Fruit fly (Drosophila melanogaster): Measurements from ENCODE around the gene grp.
A peak's percentile ranks its signal among the peaks of the same experiment; 100 is the strongest.

The grp gene

DNA sequence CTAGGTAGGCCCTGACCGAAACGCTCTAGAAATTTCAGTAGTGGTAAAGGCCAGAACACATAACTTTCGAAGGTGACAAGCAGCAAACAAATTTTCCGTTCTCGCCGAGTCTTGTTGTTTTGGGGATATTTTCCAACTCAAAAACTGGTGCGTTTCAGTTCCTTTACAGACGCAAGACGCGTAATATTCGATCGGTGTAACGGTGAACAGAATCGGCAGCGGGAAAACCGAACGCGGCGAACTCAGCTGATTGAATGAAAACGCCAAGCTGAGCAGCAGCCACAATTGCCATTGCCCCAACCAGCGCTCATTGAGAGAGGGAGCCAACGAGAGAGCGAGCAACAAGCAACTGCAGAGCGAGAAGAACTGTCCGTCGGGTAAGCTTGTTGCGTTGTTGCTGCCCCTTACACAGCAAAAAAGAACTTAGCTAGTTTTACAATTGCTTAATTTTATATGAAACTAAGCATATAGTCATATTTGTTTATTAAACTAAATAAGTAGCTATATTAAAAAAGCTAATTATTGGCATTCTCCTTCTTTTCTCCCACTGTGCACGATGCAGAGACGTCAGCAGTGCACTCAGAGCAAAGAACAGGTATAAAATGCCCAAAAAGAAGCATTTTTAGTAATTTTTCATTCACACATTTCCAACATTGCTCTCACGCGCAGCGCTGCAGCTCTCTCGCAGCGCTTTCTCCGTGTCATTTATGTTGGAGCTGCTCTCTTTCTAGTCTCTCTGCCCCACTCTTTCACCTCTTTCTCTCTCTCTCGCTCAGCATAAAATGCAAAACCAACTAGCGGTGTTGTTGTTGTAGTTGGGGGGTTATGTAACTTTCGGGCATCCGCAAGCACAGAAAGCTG is 36.2 kb downstream of the grp start, which contains the start of the genes Cyt-c-d and CG31808 (continued):
- TF ChIP-seq Side (GFP tag; optimal IDR thresholded peaks at IDR 0.05): peak; percentile 88
- TF ChIP-seq onecut (GFP tag; IDR thresholded peaks at IDR 0.05): peak; percentile 94
- TF ChIP-seq pita (GFP tag; optimal IDR thresholded peaks at IDR 0.05): no peak
- peak; percentile 96 for TF ChIP-seq Mrtf (GFP tag; IDR thresholded peaks at IDR 0.05)
- TF ChIP-seq gsb (GFP tag; IDR thresholded peaks at IDR 0.05): peak; percentile 94
- TF ChIP-seq Dref (GFP tag; IDR thresholded peaks at IDR 0.05): no peak
- TF ChIP-seq NK7.1 (GFP tag; optimal IDR thresholded peaks at IDR 0.05): peak; percentile 83
- TF ChIP-seq Vsx1 (GFP tag; optimal IDR thresholded peaks at IDR 0.05): peak; percentile 98
- peak; percentile 93 for TF ChIP-seq CG3281 (GFP tag; optimal IDR thresholded peaks at IDR 0.05)
- TF ChIP-seq CG10274 (GFP tag; optimal IDR thresholded peaks at IDR 0.05): peak; percentile 81
- TF ChIP-seq CG13424 (tag; optimal IDR thresholded peaks at IDR 0.05): peak; percentile 98
- TF ChIP-seq rib (GFP tag; IDR thresholded peaks at IDR 0.05): peak; percentile 89
- peak; percentile 82 for TF ChIP-seq crc (GFP tag; optimal IDR thresholded peaks at IDR 0.05)
- peak; percentile 95 for TF ChIP-seq Max (GFP tag; optimal IDR thresholded peaks at IDR 0.05)
- peak in 1 of 3 experiments; percentile 92 for TF ChIP-seq Stat92E (GFP tag; optimal IDR thresholded peaks at IDR 0.05)
- TF ChIP-seq ato (GFP tag; IDR thresholded peaks at IDR 0.05; ENCODE audit: partially characterized antibody): no peak
- no peak; the same call in 1 of the 2 replicates for TF ChIP-seq crol (GFP tag; IDR thresholded peaks at IDR 0.05)
- peak; percentile 75 for TF ChIP-seq Usf (GFP tag; optimal IDR thresholded peaks at IDR 0.05)
- peak; percentile 95 for TF ChIP-seq CG2889 (GFP tag; IDR thresholded peaks at IDR 0.05)
- peak; percentile 71 for TF ChIP-seq Kr (GFP tag; optimal IDR thresholded peaks at IDR 0.05)
- peak; percentile 96 for TF ChIP-seq Spps (tag; optimal IDR thresholded peaks at IDR 0.05)
- TF ChIP-seq CG8290 (GFP tag; optimal IDR thresholded peaks at IDR 0.05): peak; percentile 88
- peak; percentile 84 to 93 for TF ChIP-seq CG8290 (tag; optimal IDR thresholded peaks at IDR 0.05)
- TF ChIP-seq CG14050 (GFP tag; IDR thresholded peaks at IDR 0.05): peak; percentile 98
- TF ChIP-seq hkb (optimal IDR thresholded peaks at IDR 0.05): no peak
- TF ChIP-seq hkb (GFP tag; IDR thresholded peaks at IDR 0.05): peak; percentile 98
- TF ChIP-seq Hmr (GFP tag; optimal IDR thresholded peaks at IDR 0.05): peak; percentile 98
- peak; percentile 86 for TF ChIP-seq ab (GFP tag; optimal IDR thresholded peaks at IDR 0.05)
- peak; percentile 98 for TF ChIP-seq Ptx1 (GFP tag; IDR thresholded peaks at IDR 0.05)
- peak; percentile 96 for TF ChIP-seq CG34422 (GFP tag; IDR thresholded peaks at IDR 0.05)
- TF ChIP-seq CG11504 (tag; optimal IDR thresholded peaks at IDR 0.05): peak; percentile 97
- TF ChIP-seq CG12744 (GFP tag; optimal IDR thresholded peaks at IDR 0.05): peak; percentile 91
- peak; percentile 96 for TF ChIP-seq CG1602 (GFP tag; optimal IDR thresholded peaks at IDR 0.05)
- peak; percentile 98 for TF ChIP-seq Ets65A (GFP tag)
- TF ChIP-seq Fer3 (tag; optimal IDR thresholded peaks at IDR 0.05): peak; percentile 95
- TF ChIP-seq ken (GFP tag; IDR thresholded peaks at IDR 0.05): peak; percentile 98
- peak; percentile 11 for TF ChIP-seq Dp (GFP tag; optimal IDR thresholded peaks at IDR 0.05)
- TF ChIP-seq NfI (GFP tag; optimal IDR thresholded peaks at IDR 0.05): peak; percentile 97
- peak; percentile 77 for TF ChIP-seq yki (optimal IDR thresholded peaks at IDR 0.05)
- TF ChIP-seq phol (tag; optimal IDR thresholded peaks at IDR 0.05): peak; percentile 97
- TF ChIP-seq CG6175 (GFP tag; IDR thresholded peaks at IDR 0.05): peak; percentile 97
- TF ChIP-seq CG12236 (GFP tag; optimal IDR thresholded peaks at IDR 0.05): peak; percentile 85
- TF ChIP-seq CG2129 (GFP tag; IDR thresholded peaks at IDR 0.05; ENCODE audit: partially characterized antibody): no peak
- TF ChIP-seq Atf3 (GFP tag; optimal IDR thresholded peaks at IDR 0.05): peak; percentile 90
- TF ChIP-seq CG10209 (GFP tag; optimal IDR thresholded peaks at IDR 0.05): peak; percentile 98
- TF ChIP-seq CG12071 (GFP tag; optimal IDR thresholded peaks at IDR 0.05): peak; percentile 94
- TF ChIP-seq sr (GFP tag; IDR thresholded peaks at IDR 0.05): peak; percentile 87
- TF ChIP-seq fd96Cb (tag; optimal IDR thresholded peaks at IDR 0.05): peak; percentile 98
- TF ChIP-seq CG8089 (GFP tag; optimal IDR thresholded peaks at IDR 0.05): peak; percentile 87
- peak; percentile 88 for TF ChIP-seq slp2 (GFP tag; optimal IDR thresholded peaks at IDR 0.05)
